Fruit fly (Drosophila melanogaster): ENCODE measurements around the gene TfIIA-L.

TfIIA-L gene

dm6 chr3R:27238438-27239301 is 12.2 kb upstream of the TfIIA-L start, which contains the start of the genes CG31064 and PolA2 (continued):
- no peak for TF ChIP-seq Dip3 (GFP tag; optimal IDR thresholded peaks at IDR 0.05)
- no peak for TF ChIP-seq pb (GFP tag; optimal IDR thresholded peaks at IDR 0.05)
- TF ChIP-seq D (optimal IDR thresholded peaks at IDR 0.05) = no peak
- TF ChIP-seq D (GFP tag; optimal IDR thresholded peaks at IDR 0.05) = no peak
- TF ChIP-seq Bgb (GFP tag; IDR thresholded peaks at IDR 0.05; ENCODE audit: partially characterized antibody) = peak; percentile 86
- peak; percentile 67 for TF ChIP-seq Myb (GFP tag; optimal IDR thresholded peaks at IDR 0.05)
- no peak for TF ChIP-seq Eip74EF (GFP tag; optimal IDR thresholded peaks at IDR 0.05)
- peak; percentile 17 for TF ChIP-seq CG18011 (GFP tag; optimal IDR thresholded peaks at IDR 0.05)
- peak; percentile 51; the same call in 1 of the 2 replicates for TF ChIP-seq CG3847 (GFP tag; IDR thresholded peaks at IDR 0.05)
- no peak for TF ChIP-seq CG2129 (GFP tag; IDR thresholded peaks at IDR 0.05; ENCODE audit: partially characterized antibody)
- TF ChIP-seq CG18476 (GFP tag; optimal IDR thresholded peaks at IDR 0.05) = no peak
- TF ChIP-seq Sry-δ (GFP tag; optimal IDR thresholded peaks at IDR 0.05) = peak; percentile 94
- peak; percentile 95 for TF ChIP-seq pzg (GFP tag; optimal IDR thresholded peaks at IDR 0.05)
- peak; percentile 89 for TF ChIP-seq bbx (GFP tag; IDR thresholded peaks at IDR 0.05; ENCODE audit: partially characterized antibody)
- peak; percentile 35 for TF ChIP-seq da (GFP tag; optimal IDR thresholded peaks at IDR 0.05)
- TF ChIP-seq sqz (GFP tag; optimal IDR thresholded peaks at IDR 0.05) = no peak
- no peak for TF ChIP-seq Hr39 (optimal IDR thresholded peaks at IDR 0.05)
- TF ChIP-seq ttk (GFP tag; IDR thresholded peaks at IDR 0.05) = no peak
- TF ChIP-seq CG11398 (GFP tag; optimal IDR thresholded peaks at IDR 0.05) = no peak
- no peak for TF ChIP-seq gcm2 (GFP tag; optimal IDR thresholded peaks at IDR 0.05)
- peak; percentile 29; the same call in 1 of the 2 replicates for TF ChIP-seq Xrp1 (GFP tag; IDR thresholded peaks at IDR 0.05)
- TF ChIP-seq CG31224 (GFP tag; IDR thresholded peaks at IDR 0.05) = no peak
- TF ChIP-seq CG4617 (GFP tag; optimal IDR thresholded peaks at IDR 0.05; ENCODE audit: borderline replicate concordance) = peak; percentile 35
- TF ChIP-seq CG33213 (GFP tag; optimal IDR thresholded peaks at IDR 0.05) = no peak
- TF ChIP-seq cato (GFP tag; optimal IDR thresholded peaks at IDR 0.05; ENCODE audit: borderline replicate concordance) = no peak
- peak; percentile 90 for TF ChIP-seq zen2 (GFP tag; IDR thresholded peaks at IDR 0.05; ENCODE audit: partially characterized antibody)
- no peak for TF ChIP-seq Atf-2 (GFP tag; optimal IDR thresholded peaks at IDR 0.05)
- peak; percentile 89 to 97 for TF ChIP-seq crp (GFP tag; optimal IDR thresholded peaks at IDR 0.05)
- TF ChIP-seq Dref (GFP tag; IDR thresholded peaks at IDR 0.05) = peak; percentile 98
- TF ChIP-seq CG31441 (GFP tag; IDR thresholded peaks at IDR 0.05) = peak; percentile 69
- TF ChIP-seq dimm (GFP tag; IDR thresholded peaks at IDR 0.05) = no peak
- no peak for TF ChIP-seq Aef1 (GFP tag; IDR thresholded peaks at IDR 0.05)
- peak; percentile 67; the same call in 1 of the 2 replicates for TF ChIP-seq E2f1 (GFP tag; IDR thresholded peaks at IDR 0.05)
- no peak for TF ChIP-seq schlank (tag; optimal IDR thresholded peaks at IDR 0.05)
- TF ChIP-seq CG17328 (GFP tag; IDR thresholded peaks at IDR 0.05) = no peak
- peak; percentile 95 for TF ChIP-seq chinmo (GFP tag; IDR thresholded peaks at IDR 0.05; ENCODE audit: partially characterized antibody)
- TF ChIP-seq Hsf (GFP tag; optimal IDR thresholded peaks at IDR 0.05) = peak; percentile 3
- no peak for TF ChIP-seq CG7357 (GFP tag; IDR thresholded peaks at IDR 0.05)
- TF ChIP-seq Elba2 (GFP tag; optimal IDR thresholded peaks at IDR 0.05) = peak; percentile 0
- no peak for TF ChIP-seq Sry-β (GFP tag; optimal IDR thresholded peaks at IDR 0.05)
- no peak for TF ChIP-seq CG14441 (GFP tag; IDR thresholded peaks at IDR 0.05)
- TF ChIP-seq her (GFP tag; optimal IDR thresholded peaks at IDR 0.05) = no peak
- TF ChIP-seq CG10366 (GFP tag; IDR thresholded peaks at IDR 0.05) = no peak
- TF ChIP-seq Doc3 (GFP tag; IDR thresholded peaks at IDR 0.05; ENCODE audit: partially characterized antibody) = peak; percentile 70
- TF ChIP-seq CG11696 (GFP tag; IDR thresholded peaks at IDR 0.05) = no peak
- peak; percentile 70 for TF ChIP-seq BEAF-32 (GFP tag; optimal IDR thresholded peaks at IDR 0.05)
- no peak for TF ChIP-seq h (optimal IDR thresholded peaks at IDR 0.05)
- no peak for TF ChIP-seq trh (GFP tag; optimal IDR thresholded peaks at IDR 0.05)
- TF ChIP-seq abd-A (tag; optimal IDR thresholded peaks at IDR 0.05) = no peak
- no peak for TF ChIP-seq fru (optimal IDR thresholded peaks at IDR 0.05)

Data from whole organism, embryonic.